Worm (Caenorhabditis elegans) whole organism, dauer: ENCODE results near the gene C11D2.7.

Experiments
- unc-62 ChIP-seq: sonication (generic microtip); optimal IDR thresholded peaks from 2 replicates; lab custom pipeline; 2017; ENCODE audit warnings: missing biosample characterization, missing genetic modification reagents, missing genetic modification characterization

Gene C11D2.7

ce11 chrIV:6127252-6127930 lies 27.8 kb downstream of the C11D2.7 start, which contains the start of gene M03D4.4:
Gene M03D4.4 (minus strand): TSS chrIV:6127302.
- no peak for TF ChIP-seq unc-62 (GFP tag; lab: Kevin White, UChicago)

ce11 chrIV:6117741-6118265 lies 37.4 kb downstream of the C11D2.7 start, which contains the start of gene zen-4:
Gene zen-4 (plus strand): TSS chrIV:6118215.
- TF ChIP-seq unc-62 (GFP tag; lab: Kevin White, UChicago), result no peak

- no peak for TF ChIP-seq unc-62 (GFP tag; lab: Kevin White, UChicago)
Measured at ce11 chrIV:6112291-6112690, 42.9 kb downstream of the C11D2.7 start, which contains the start of gene M03D4.3. Gene M03D4.3 (minus strand): TSS chrIV:6112391.

ce11 chrIV:6108665-6109064 lies 46.5 kb downstream of the C11D2.7 start:
- no peak for TF ChIP-seq unc-62 (GFP tag; lab: Kevin White, UChicago)
